Worm (Caenorhabditis elegans) whole organism, mixed stage, embryonic: ENCODE measurements around the gene Y104H12D.2.
"Not testable (repeated sequence)": the region's sequence is repeated elsewhere in the genome, so short reads cannot be mapped to it uniquely, and the experiment has no call there.

Experiments used
- M03D4.4 ChIP-seq: sonication (generic microtip); optimal IDR thresholded peaks from 2 replicates; lab custom pipeline; 2017; ENCODE audit warnings: mild to moderate bottlenecking, missing genetic modification characterization, missing compliant biosample characterization
- bed-3 ChIP-seq: fragments of 200-800 bp; sonication (Bioruptor generic); optimal IDR thresholded peaks from 3 replicates; lab custom pipeline; 2018; ENCODE audit warnings: mild to moderate bottlenecking, missing genetic modification characterization, moderate library complexity, missing compliant biosample characterization
- blmp-1 ChIP-seq: fragments of 150-350 bp; optimal IDR thresholded peaks from 2 replicates; lab custom pipeline; 2014; ENCODE audit warnings: missing biosample characterization, missing genetic modification characterization
- ceh-39 ChIP-seq: fragments of 150-350 bp; optimal IDR thresholded peaks from 2 replicates; lab custom pipeline; 2014; ENCODE audit warnings: missing biosample characterization, missing genetic modification characterization
- ceh-43 ChIP-seq: fragments of 200-800 bp; sonication (Bioruptor generic); optimal IDR thresholded peaks from 2 replicates; lab custom pipeline; 2018; ENCODE audit warnings: mild to moderate bottlenecking, missing genetic modification characterization, moderate library complexity, missing compliant biosample characterization
- ceh-83 ChIP-seq: fragments of 200-800 bp; sonication (Bioruptor generic); optimal IDR thresholded peaks from 2 replicates; lab custom pipeline; 2018; ENCODE audit warnings: mild to moderate bottlenecking, missing genetic modification characterization, missing compliant biosample characterization
- ces-1 ChIP-seq: fragments of 150-350 bp; optimal IDR thresholded peaks from 2 replicates; lab custom pipeline; 2014; ENCODE audit warnings: missing biosample characterization, missing genetic modification reagents, missing genetic modification characterization
- cnd-1 ChIP-seq: fragments of 200-800 bp; sonication (Bioruptor generic); optimal IDR thresholded peaks from 2 replicates; lab custom pipeline; 2018; ENCODE audit warnings: mild to moderate bottlenecking, missing genetic modification characterization, missing compliant biosample characterization
- elt-1 ChIP-seq: sonication (generic microtip); optimal IDR thresholded peaks from 2 replicates; lab custom pipeline; 2017; ENCODE audit warnings: missing genetic modification characterization, mild to moderate bottlenecking, missing compliant biosample characterization, antibody characterized with exemption, moderate library complexity, borderline replicate concordance; ENCODE audit not compliant: insufficient read depth
- flh-1 ChIP-seq: fragments of 200-800 bp; sonication (Bioruptor generic); optimal IDR thresholded peaks from 2 replicates; lab custom pipeline; 2018; ENCODE audit warnings: mild to moderate bottlenecking, missing genetic modification characterization, moderate library complexity, missing compliant biosample characterization
- ham-2 ChIP-seq: fragments of 200-800 bp; sonication (Bioruptor generic); optimal IDR thresholded peaks from 2 replicates; lab custom pipeline; 2018; ENCODE audit warnings: mild to moderate bottlenecking, missing genetic modification characterization, missing compliant biosample characterization
- hlh-1 ChIP-seq: fragments of 150-350 bp; optimal IDR thresholded peaks from 2 replicates; lab custom pipeline; 2014; ENCODE audit warnings: missing biosample characterization, missing genetic modification reagents, missing genetic modification characterization
- lin-13 ChIP-seq: fragments of 150-350 bp; optimal IDR thresholded peaks from 2 replicates; lab custom pipeline; 2014; ENCODE audit warnings: missing biosample characterization, missing genetic modification characterization
- lin-32 ChIP-seq: fragments of 200-800 bp; sonication (Bioruptor generic); optimal IDR thresholded peaks from 2 replicates; lab custom pipeline; 2018; ENCODE audit warnings: mild to moderate bottlenecking, missing genetic modification characterization, missing compliant biosample characterization
- lsy-2 ChIP-seq: fragments of 150-350 bp; optimal IDR thresholded peaks from 2 replicates; lab custom pipeline; 2014; ENCODE audit warnings: missing biosample characterization, missing genetic modification characterization
- mab-5 ChIP-seq: fragments of 150-350 bp; optimal IDR thresholded peaks from 2 replicates; lab custom pipeline; 2014; ENCODE audit warnings: missing biosample characterization, missing genetic modification characterization
- nhr-12 ChIP-seq: fragments of 150-350 bp; optimal IDR thresholded peaks from 2 replicates; lab custom pipeline; 2014; ENCODE audit warnings: missing biosample characterization, missing genetic modification characterization
- nhr-2 ChIP-seq: fragments of 150-350 bp; optimal IDR thresholded peaks from 2 replicates; lab custom pipeline; 2014; ENCODE audit warnings: missing biosample characterization, missing genetic modification characterization
- nhr-237 ChIP-seq: fragments of 150-350 bp; optimal IDR thresholded peaks from 2 replicates; lab custom pipeline; 2014; ENCODE audit warnings: missing biosample characterization, missing genetic modification characterization
- nhr-28 ChIP-seq: fragments of 150-350 bp; optimal IDR thresholded peaks from 2 replicates; lab custom pipeline; 2014; ENCODE audit warnings: missing biosample characterization, missing genetic modification characterization
- nhr-76 ChIP-seq: sonication (generic microtip); optimal IDR thresholded peaks from 2 replicates; lab custom pipeline; 2017; ENCODE audit warnings: missing biosample characterization, missing genetic modification characterization
- pha-4 ChIP-seq: fragments of 150-350 bp; optimal IDR thresholded peaks from 2 replicates; lab custom pipeline; 2018; ENCODE audit warnings: missing biosample characterization, missing genetic modification reagents, missing genetic modification characterization
- sem-2 ChIP-seq: fragments of 200-800 bp; sonication (Bioruptor generic); optimal IDR thresholded peaks from 2 replicates; lab custom pipeline; 2018; ENCODE audit warnings: mild to moderate bottlenecking, missing genetic modification characterization, missing compliant biosample characterization
- sptf-1 ChIP-seq: sonication (generic microtip); optimal IDR thresholded peaks from 2 replicates; lab custom pipeline; 2017; ENCODE audit warnings: mild to moderate bottlenecking, missing genetic modification characterization, moderate library complexity, missing compliant biosample characterization
- tbx-8 ChIP-seq: fragments of 200-800 bp; sonication (Bioruptor generic); optimal IDR thresholded peaks from 2 replicates; lab custom pipeline; 2018; ENCODE audit warnings: mild to moderate bottlenecking, missing genetic modification characterization, moderate library complexity, missing compliant biosample characterization
- unc-39 ChIP-seq: fragments of 150-350 bp; optimal IDR thresholded peaks from 2 replicates; lab custom pipeline; 2014; ENCODE audit warnings: missing biosample characterization, missing genetic modification characterization
- unc-62 ChIP-seq: fragments of 150-350 bp; optimal IDR thresholded peaks from 2 replicates; lab custom pipeline; 2014; ENCODE audit warnings: missing biosample characterization, missing genetic modification reagents, missing genetic modification characterization
- zip-8 ChIP-seq: fragments of 150-350 bp; optimal IDR thresholded peaks from 2 replicates; lab custom pipeline; 2014; ENCODE audit warnings: missing biosample characterization, missing genetic modification characterization
- ztf-11 ChIP-seq: fragments of 150-350 bp; optimal IDR thresholded peaks from 2 replicates; lab custom pipeline; 2014; ENCODE audit warnings: missing biosample characterization, missing genetic modification characterization

The Y104H12D.2 gene

DNA sequence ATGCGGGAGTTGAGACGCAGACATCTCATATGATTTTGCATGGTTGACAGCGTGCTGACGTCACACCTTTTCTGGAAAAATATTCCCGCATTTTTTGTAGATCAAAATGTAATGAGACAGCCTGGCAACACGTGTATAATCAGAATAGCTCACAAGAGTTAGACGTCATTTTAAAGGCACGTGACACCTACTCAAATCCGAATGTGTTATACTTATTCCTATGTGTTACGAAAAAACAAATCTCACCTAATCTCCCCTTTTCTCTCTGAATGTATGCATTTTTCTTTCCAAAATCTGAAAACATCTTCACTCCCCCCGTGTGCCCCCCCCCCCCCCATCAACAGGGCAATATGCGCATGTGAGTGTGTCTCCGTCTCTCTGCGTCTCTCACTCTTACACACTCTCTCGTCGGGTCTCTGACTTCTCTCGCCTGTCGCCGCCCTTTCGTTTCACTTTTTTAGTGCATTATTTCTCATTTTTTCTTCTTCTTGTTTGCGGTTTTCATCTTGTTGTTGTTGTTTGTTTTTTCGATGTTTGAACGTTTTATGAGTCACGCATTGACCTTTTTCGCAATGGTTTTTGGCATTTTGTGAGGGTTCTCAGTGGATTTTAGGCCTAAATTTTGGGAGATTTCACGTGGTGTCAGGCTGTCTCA is 9.4 kb upstream of the Y104H12D.2 start:
- TF ChIP-seq bed-3 (no peak), unc-62 (peak; percentile 3), ces-1 (GFP tag; lab: Kevin White, UChicago) (peak; percentile 44), M03D4.4 (peak; percentile 31), sptf-1 (tag; lab: Kevin White, UChicago) (peak; percentile 43), nhr-76 (no peak)

- no peak for TF ChIP-seq ceh-43 (GFP tag; lab: Kevin White, UChicago)
- TF ChIP-seq sem-2 (GFP tag; lab: Kevin White, UChicago): no peak
- TF ChIP-seq unc-62: no peak
- no peak for TF ChIP-seq unc-39 (tag; lab: Kevin White, UChicago)
- TF ChIP-seq M03D4.4: no peak
- TF ChIP-seq ham-2: no peak
- no peak for TF ChIP-seq ceh-39 (tag; lab: Kevin White, UChicago)
- no peak for TF ChIP-seq lin-32
These were observed 7.4 kb upstream of the Y104H12D.2 start, which contains the start of gene cec-2 for ce11 chrIV:1170408-1170807. Gene cec-2, plus strand, starts transcription at chrIV:1170708.

DNA sequence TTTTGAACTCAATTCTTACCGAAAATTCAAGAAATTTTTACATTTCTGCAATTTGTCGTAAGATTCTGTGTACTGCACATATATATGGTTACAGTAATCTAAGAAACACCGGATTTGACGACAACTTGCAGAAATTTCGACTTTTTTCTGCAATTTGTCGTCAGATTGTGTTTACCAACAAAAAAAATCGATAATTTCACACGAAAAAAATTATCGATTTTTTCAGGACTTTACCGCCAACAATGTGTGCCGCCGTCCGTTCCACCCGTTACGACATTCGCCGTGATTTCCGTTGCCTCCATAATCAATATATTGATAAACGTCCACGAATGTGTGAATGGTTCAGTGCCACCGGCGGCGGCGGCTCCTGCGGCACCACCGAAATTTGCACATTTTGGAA is 3.4 kb upstream of the Y104H12D.2 start:
- no peak for TF ChIP-seq nhr-12 (tag; lab: Kevin White, UChicago)
- TF ChIP-seq ceh-83 (GFP tag; lab: Kevin White, UChicago): no peak
- no peak for TF ChIP-seq hlh-1 (tag; lab: Kevin White, UChicago)
- TF ChIP-seq flh-1: no peak
- no peak for TF ChIP-seq nhr-2
- TF ChIP-seq bed-3: no peak
- no peak for TF ChIP-seq blmp-1 (tag; lab: Kevin White, UChicago)
- no peak for TF ChIP-seq sptf-1 (tag; lab: Kevin White, UChicago)
- no peak for TF ChIP-seq lsy-2 (tag; lab: Kevin White, UChicago)
- TF ChIP-seq nhr-28 (tag; lab: Kevin White, UChicago): no peak
- no peak for TF ChIP-seq unc-62
- no peak for TF ChIP-seq elt-1 (tag; lab: Kevin White, UChicago)
- no peak for TF ChIP-seq ces-1 (GFP tag; lab: Kevin White, UChicago)
- no peak for TF ChIP-seq pha-4 (tag; lab: Kevin White, UChicago)

DNA sequence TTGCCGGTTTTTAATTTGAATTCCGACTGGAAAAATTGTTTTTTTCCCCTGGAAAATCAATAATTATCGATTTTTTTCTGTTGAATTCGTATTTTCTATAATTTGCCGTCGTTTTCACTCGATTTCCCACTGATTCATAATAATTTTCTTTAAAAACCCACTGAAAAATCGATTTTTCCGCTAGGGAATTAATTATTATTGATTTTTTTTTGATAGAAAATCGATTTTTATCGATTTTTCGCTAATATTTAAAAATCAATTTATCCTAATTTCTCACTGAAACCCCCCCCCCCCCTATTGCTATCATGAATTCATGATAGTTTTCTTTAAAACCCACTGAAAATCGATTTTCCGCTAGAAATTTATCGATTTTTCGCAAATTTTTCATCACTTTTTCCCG is 1.2 kb upstream of the Y104H12D.2 start:
- TF ChIP-seq nhr-28 (tag; lab: Kevin White, UChicago) (no peak), sem-2 (GFP tag; lab: Kevin White, UChicago) (no peak), hlh-1 (tag; lab: Kevin White, UChicago) (no peak), nhr-76 (no peak), blmp-1 (tag; lab: Kevin White, UChicago) (no peak), ceh-39 (tag; lab: Kevin White, UChicago) (no peak), ztf-11 (no peak), mab-5 (tag; lab: Kevin White, UChicago) (no peak), ceh-43 (GFP tag; lab: Kevin White, UChicago) (no peak), lin-32 (no peak), cnd-1 (tag; lab: Kevin White, UChicago) (no peak), tbx-8 (GFP tag; lab: Kevin White, UChicago) (no peak), sptf-1 (tag; lab: Kevin White, UChicago) (no peak), lin-13 (tag; lab: Kevin White, UChicago) (no peak), ham-2 (no peak), nhr-237 (tag; lab: Kevin White, UChicago) (no peak)

DNA sequence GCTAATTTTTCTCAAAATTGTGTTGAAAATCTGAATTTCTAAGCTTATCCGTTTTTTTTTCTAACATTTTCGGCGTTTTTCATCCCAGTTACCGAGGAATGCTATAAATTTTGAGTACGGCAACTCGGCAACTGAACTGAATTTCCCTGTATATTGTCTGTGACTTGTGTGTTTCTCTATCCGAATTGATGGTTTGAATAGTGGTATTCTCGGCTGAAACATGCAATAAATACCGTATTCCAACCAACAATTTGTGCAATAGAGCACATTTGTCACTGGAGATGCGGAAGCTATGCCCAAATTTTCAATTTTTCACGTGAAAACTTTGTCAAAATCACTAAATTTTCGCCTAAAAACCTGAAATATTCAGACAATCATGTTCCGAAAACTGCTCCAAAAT is 4.5 kb downstream of the Y104H12D.2 start, which contains the start of gene rmif-2:
rmif-2 (plus strand) TSS at position 301 of the 400 bp plus-strand sequence.
- not testable (repeated sequence) for TF ChIP-seq zip-8 (tag; lab: Kevin White, UChicago); unc-62; flh-1

DNA sequence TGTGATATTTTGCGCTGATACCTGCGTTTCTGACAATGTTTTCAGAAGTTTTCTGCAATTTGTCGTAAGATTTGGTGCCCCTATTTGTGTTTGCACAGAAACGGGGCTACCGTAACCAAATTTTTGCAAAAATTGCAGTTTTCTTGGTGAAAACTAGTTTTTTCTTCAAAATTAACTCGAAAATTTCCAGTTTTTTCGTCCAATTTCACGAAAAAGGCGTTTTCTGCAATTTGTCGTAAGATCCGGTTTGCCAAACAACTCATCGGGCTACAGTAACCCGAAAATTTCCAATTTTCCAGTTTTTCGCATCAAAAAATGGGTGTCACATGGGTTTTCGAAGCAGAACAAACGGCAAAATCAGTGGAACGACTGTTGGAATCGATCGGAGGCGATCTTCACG is 9.7 kb downstream of the Y104H12D.2 start, which contains the start of gene mdt-20:
mdt-20 (plus strand) TSS at position 301 of the 400 bp plus-strand sequence.
- not testable (repeated sequence) for TF ChIP-seq zip-8 (tag; lab: Kevin White, UChicago); lin-32; nhr-237 (tag; lab: Kevin White, UChicago)
- TF ChIP-seq, all 35 proteins: peak for 0; not testable (repeated sequence) for 35
